Fruit fly (Drosophila melanogaster) whole organism, embryonic: ENCODE measurements around the gene Scox.

Experiments
- Atf-2 ChIP-seq: fragments of 200-800 bp; sonication (Bioruptor generic); optimal IDR thresholded peaks from 2 replicates; lab custom pipeline; 2016; ENCODE audit warnings: missing biosample characterization, missing genetic modification characterization
- Bdp1 ChIP-seq: fragments of 200-800 bp; sonication (Bioruptor generic); optimal IDR thresholded peaks from 3 replicates; lab custom pipeline; 2016; ENCODE audit warnings: missing biosample characterization, missing genetic modification characterization
- CG13296 ChIP-seq: fragments of 200-800 bp; sonication (Bioruptor generic); optimal IDR thresholded peaks from 3 replicates; lab custom pipeline; 2018; ENCODE audit warnings: missing biosample characterization, mild to moderate bottlenecking, missing genetic modification characterization
- CG14441 ChIP-seq: fragments of 200-800 bp; sonication (Bioruptor generic); IDR thresholded peaks from 2 replicates; pipeline ENCODE4 v1.3.6; 2022; ENCODE audit warnings: missing biosample characterization, missing genetic modification characterization
- CG14965 ChIP-seq: fragments of 200-800 bp; sonication (Bioruptor generic); optimal IDR thresholded peaks from 2 replicates; lab custom pipeline; 2016; ENCODE audit warnings: missing biosample characterization, missing genetic modification characterization, borderline replicate concordance
- CG17385 ChIP-seq: fragments of 200-800 bp; sonication (Bioruptor generic); optimal IDR thresholded peaks from 3 replicates; lab custom pipeline; 2018; ENCODE audit warnings: missing biosample characterization, mild to moderate bottlenecking, missing genetic modification characterization
- CG2129 ChIP-seq: fragments of 200-800 bp; sonication (Bioruptor generic); IDR thresholded peaks from 2 replicates; pipeline ENCODE4 v1.3.6; 2022; ENCODE audit warnings: missing biosample characterization, missing genetic modification characterization; ENCODE audit not compliant: partially characterized antibody
- CG30403 ChIP-seq: fragments of 200-800 bp; sonication (Bioruptor generic); optimal IDR thresholded peaks from 3 replicates; lab custom pipeline; 2016; ENCODE audit warnings: missing biosample characterization, missing genetic modification characterization
- CG4424 ChIP-seq: fragments of 200-800 bp; sonication (Bioruptor generic); optimal IDR thresholded peaks from 3 replicates; lab custom pipeline; 2016; ENCODE audit warnings: missing biosample characterization, missing genetic modification characterization
- CG5180 ChIP-seq: fragments of 200-800 bp; sonication (Bioruptor generic); optimal IDR thresholded peaks from 3 replicates; lab custom pipeline; 2017; ENCODE audit warnings: missing biosample characterization, missing genetic modification characterization, mild to moderate bottlenecking, moderate library complexity, missing genetic modification reagents
- CG6175 ChIP-seq: fragments of 200-800 bp; sonication (Bioruptor generic); IDR thresholded peaks from 3 replicates; pipeline ENCODE4 v1.3.6; 2022; ENCODE audit warnings: missing biosample characterization, missing genetic modification characterization
- CG6272 ChIP-seq: fragments of 200-800 bp; sonication (Bioruptor generic); IDR thresholded peaks from 2 replicates; pipeline ENCODE4 v1.3.6; 2022; ENCODE audit warnings: missing biosample characterization, missing genetic modification characterization
- CG7372 ChIP-seq: fragments of 200-800 bp; sonication (Bioruptor generic); IDR thresholded peaks from 2 replicates; pipeline ENCODE4 v1.3.6; 2022; ENCODE audit warnings: missing biosample characterization, missing genetic modification characterization
- CG7987 ChIP-seq: fragments of 200-800 bp; sonication (Bioruptor generic); optimal IDR thresholded peaks from 2 replicates; lab custom pipeline; 2018; ENCODE audit warnings: missing biosample characterization, mild to moderate bottlenecking, missing genetic modification characterization, moderate library complexity
- CG9215 ChIP-seq: fragments of 200-800 bp; sonication (Bioruptor generic); IDR thresholded peaks from 2 replicates; pipeline ENCODE4 v1.3.6; 2022; ENCODE audit warnings: missing biosample characterization, missing genetic modification characterization
- CG9609 ChIP-seq: fragments of 200-800 bp; sonication (Bioruptor generic); optimal IDR thresholded peaks from 3 replicates; lab custom pipeline; 2016; ENCODE audit warnings: missing biosample characterization, missing genetic modification characterization
- CG9797 ChIP-seq: fragments of 200-800 bp; sonication (Bioruptor generic); optimal IDR thresholded peaks from 3 replicates; lab custom pipeline; 2018; ENCODE audit warnings: missing biosample characterization, mild to moderate bottlenecking, missing genetic modification characterization
- CTCF ChIP-seq: fragments of 200-800 bp; sonication (Bioruptor generic); optimal IDR thresholded peaks from 2 replicates; lab custom pipeline; 2017; ENCODE audit warnings: missing biosample characterization, mild to moderate bottlenecking, missing genetic modification characterization, moderate library complexity
- Camta ChIP-seq: fragments of 200-800 bp; sonication (Bioruptor generic); optimal IDR thresholded peaks from 2 replicates; lab custom pipeline; 2016; ENCODE audit warnings: missing biosample characterization, missing genetic modification characterization
- CrebB ChIP-seq: fragments of 200-800 bp; sonication (Bioruptor generic); optimal IDR thresholded peaks from 3 replicates; lab custom pipeline; 2018; ENCODE audit warnings: missing biosample characterization, mild to moderate bottlenecking, missing genetic modification characterization
- Eip74EF ChIP-seq, 2 experiments: fragments of 200-800 bp in 1 of 2; fragments of >200 bp in 1 of 2; sonication (Bioruptor generic) in 1 of 2; optimal IDR thresholded peaks; 2 replicates each; lab custom pipeline; 2017 to 2019; ENCODE audit warnings: missing biosample characterization in 2 of 2, missing genetic modification characterization in 2 of 2, mild to moderate bottlenecking in 1 of 2, moderate library complexity in 1 of 2
- H2.0 ChIP-seq: fragments of 200-800 bp; sonication (Bioruptor generic); IDR thresholded peaks from 2 replicates; pipeline ENCODE4 v1.3.6; 2022; ENCODE audit warnings: missing biosample characterization, missing genetic modification characterization
- HHEX ChIP-seq: fragments of 200-800 bp; sonication (Bioruptor generic); optimal IDR thresholded peaks from 3 replicates; lab custom pipeline; 2017; ENCODE audit warnings: missing biosample characterization, mild to moderate bottlenecking, missing genetic modification characterization, missing genetic modification reagents
- HLHmδ ChIP-seq: fragments of 200-800 bp; sonication (Bioruptor generic); optimal IDR thresholded peaks from 2 replicates; lab custom pipeline; 2018; ENCODE audit warnings: missing biosample characterization, mild to moderate bottlenecking, missing genetic modification characterization, moderate library complexity
- Hr3 ChIP-seq: fragments of 200-800 bp; sonication (Bioruptor generic); optimal IDR thresholded peaks from 3 replicates; lab custom pipeline; 2016; ENCODE audit warnings: missing biosample characterization, missing genetic modification characterization
- Hr51 ChIP-seq, 2 experiments: fragments of 200-800 bp; sonication (Bioruptor generic); optimal IDR thresholded peaks; 2 replicates in 1 of 2; 3 replicates in 1 of 2; lab custom pipeline; 2016 to 2018; ENCODE audit warnings: missing biosample characterization in 2 of 2, missing genetic modification characterization in 2 of 2, mild to moderate bottlenecking in 1 of 2, moderate library complexity in 1 of 2
- Kr ChIP-seq: fragments of 200-800 bp; sonication (Bioruptor generic); optimal IDR thresholded peaks from 2 replicates; lab custom pipeline; 2017; ENCODE audit warnings: missing biosample characterization, mild to moderate bottlenecking, missing genetic modification characterization
- Mes4 ChIP-seq: fragments of 200-800 bp; sonication (Bioruptor generic); optimal IDR thresholded peaks from 2 replicates; lab custom pipeline; 2016; ENCODE audit warnings: missing biosample characterization, missing genetic modification characterization
- Myb ChIP-seq: fragments of 200-800 bp; sonication (Bioruptor generic); optimal IDR thresholded peaks from 2 replicates; lab custom pipeline; 2016; ENCODE audit warnings: missing biosample characterization, missing genetic modification characterization
- NfI ChIP-seq: fragments of 200-800 bp; sonication (Bioruptor generic); optimal IDR thresholded peaks from 3 replicates; lab custom pipeline; 2018; ENCODE audit warnings: missing biosample characterization, mild to moderate bottlenecking, missing genetic modification characterization, moderate library complexity
- Pdp1 ChIP-seq, 2 experiments: fragments of 200-800 bp; sonication (Bioruptor generic); optimal IDR thresholded peaks; 3 replicates each; lab custom pipeline; 2016; ENCODE audit warnings: missing biosample characterization in 2 of 2, missing genetic modification characterization in 2 of 2, mild to moderate bottlenecking in 1 of 2, moderate library complexity in 1 of 2
- Poxn ChIP-seq: fragments of 200-800 bp; sonication (Bioruptor generic); IDR thresholded peaks from 2 replicates; pipeline ENCODE4 v1.3.6; 2022; ENCODE audit warnings: missing biosample characterization, missing genetic modification characterization
- Ptx1 ChIP-seq: fragments of 200-800 bp; sonication (Bioruptor generic); IDR thresholded peaks from 2 replicates; pipeline ENCODE4 v1.3.6; 2022; ENCODE audit warnings: missing biosample characterization, missing genetic modification characterization
- Sox102F ChIP-seq: fragments of 200-800 bp; sonication (Bioruptor generic); optimal IDR thresholded peaks from 2 replicates; lab custom pipeline; 2018; ENCODE audit warnings: missing biosample characterization, mild to moderate bottlenecking, missing genetic modification characterization, moderate library complexity
- Tbp ChIP-seq: fragments of >200 bp; optimal IDR thresholded peaks from 2 replicates; lab custom pipeline; 2018; ENCODE audit warnings: missing biosample characterization, missing genetic modification characterization
- Usf ChIP-seq: fragments of 200-800 bp; sonication (Bioruptor generic); optimal IDR thresholded peaks from 2 replicates; lab custom pipeline; 2017; ENCODE audit warnings: missing genotype, missing biosample characterization, missing genetic modification characterization
- al ChIP-seq: fragments of 200-800 bp; sonication (Bioruptor generic); IDR thresholded peaks from 2 replicates; pipeline ENCODE4 v1.3.6; 2022; ENCODE audit warnings: missing biosample characterization, missing genetic modification characterization
- dan ChIP-seq: fragments of 200-800 bp; sonication (Bioruptor generic); IDR thresholded peaks from 2 replicates; pipeline ENCODE4 v1.3.6; 2022; ENCODE audit warnings: missing biosample characterization, missing genetic modification characterization
- disco-r ChIP-seq: fragments of 200-800 bp; sonication (Bioruptor generic); optimal IDR thresholded peaks from 2 replicates; lab custom pipeline; 2016; ENCODE audit warnings: missing biosample characterization, missing genetic modification characterization
- fd102C ChIP-seq: fragments of 200-800 bp; sonication (Bioruptor generic); optimal IDR thresholded peaks from 2 replicates; lab custom pipeline; 2018; ENCODE audit warnings: missing biosample characterization, mild to moderate bottlenecking, missing genetic modification characterization, moderate library complexity
- gsb-n ChIP-seq: fragments of 200-800 bp; sonication (Bioruptor generic); optimal IDR thresholded peaks from 3 replicates; lab custom pipeline; 2018; ENCODE audit warnings: missing biosample characterization, mild to moderate bottlenecking, missing genetic modification characterization
- kni ChIP-seq: fragments of 200-800 bp; sonication (Bioruptor generic); optimal IDR thresholded peaks from 3 replicates; lab custom pipeline; 2017; ENCODE audit warnings: mild to moderate bottlenecking, missing biosample characterization, missing genetic modification reagents, missing genetic modification characterization
- knrl ChIP-seq: fragments of 200-800 bp; sonication (Bioruptor generic); IDR thresholded peaks from 3 replicates; pipeline ENCODE4 v1.3.6; 2022; ENCODE audit warnings: missing biosample characterization, missing genetic modification characterization; ENCODE audit not compliant: partially characterized antibody
- nmo ChIP-seq: fragments of 200-800 bp; sonication (Bioruptor generic); optimal IDR thresholded peaks from 2 replicates; lab custom pipeline; 2018; ENCODE audit warnings: missing biosample characterization, mild to moderate bottlenecking, missing genetic modification characterization, moderate library complexity
- odd ChIP-seq: fragments of 200-800 bp; sonication (Bioruptor generic); optimal IDR thresholded peaks from 2 replicates; lab custom pipeline; 2017; ENCODE audit warnings: missing biosample characterization, mild to moderate bottlenecking, missing genetic modification characterization
- phol ChIP-seq: fragments of 200-800 bp; sonication (Bioruptor generic); optimal IDR thresholded peaks from 3 replicates; lab custom pipeline; 2018; ENCODE audit warnings: missing biosample characterization, mild to moderate bottlenecking, missing genetic modification characterization, moderate library complexity
- ro ChIP-seq: fragments of 200-800 bp; sonication (Bioruptor generic); IDR thresholded peaks from 2 replicates; pipeline ENCODE4 v1.3.6; 2022; ENCODE audit warnings: missing biosample characterization, missing genetic modification characterization
- scrt ChIP-seq: fragments of 200-800 bp; sonication (Bioruptor generic); optimal IDR thresholded peaks from 2 replicates; lab custom pipeline; 2018; ENCODE audit warnings: missing biosample characterization, mild to moderate bottlenecking, missing genetic modification characterization, moderate library complexity
- tgo ChIP-seq: fragments of 200-800 bp; sonication (Bioruptor generic); IDR thresholded peaks from 3 replicates; pipeline ENCODE4 v1.3.6; 2022; ENCODE audit warnings: missing biosample characterization, missing genetic modification characterization
- tna ChIP-seq: fragments of 200-800 bp; sonication (Bioruptor generic); IDR thresholded peaks from 2 replicates; pipeline ENCODE4 v1.3.6; 2022; ENCODE audit warnings: missing biosample characterization, missing genetic modification characterization; ENCODE audit not compliant: partially characterized antibody

Scox gene

dm6 chr2L:4945300-4945699, 23.4 kb downstream of the Scox start, which contains the start of the genes mRpL24 and betaggt-I (continued):
- TF ChIP-seq CG9609 (GFP tag; lab: Kevin White, UChicago) (peak; percentile 62), tna (no peak), Kr (GFP tag; lab: Kevin White, UChicago) (no peak), CG7987 (GFP tag; lab: Kevin White, UChicago) (peak; percentile 91), dan (GFP tag; lab: Robert Waterston, UW) (peak; percentile 33; the same call in 1 of the 2 replicates), al (GFP tag; lab: Robert Waterston, UW) (peak; percentile 95), Poxn (GFP tag; lab: Robert Waterston, UW) (peak; percentile 86), Ptx1 (peak; percentile 98), CTCF (GFP tag; lab: Kevin White, UChicago) (no peak), HHEX (GFP tag; lab: Kevin White, UChicago) (peak; percentile 92), CG6272 (GFP tag; lab: Robert Waterston, UW) (peak; percentile 92), tgo (GFP tag; lab: Robert Waterston, UW) (peak; percentile 97), Camta (GFP tag; lab: Kevin White, UChicago) (peak; percentile 68), knrl (no peak; the same call in 2 of the 3 replicates), CG13296 (GFP tag; lab: Kevin White, UChicago) (peak; percentile 95), odd (GFP tag; lab: Kevin White, UChicago) (peak; percentile 90), ro (GFP tag; lab: Robert Waterston, UW) (peak; percentile 76), CG30403 (GFP tag; lab: Kevin White, UChicago) (peak; percentile 98), H2.0 (peak; percentile 97), scrt (GFP tag; lab: Kevin White, UChicago) (peak; percentile 91), CG6175 (GFP tag; lab: Robert Waterston, UW) (peak; percentile 92), fd102C (peak; percentile 72), gsb-n (tag; lab: Kevin White, UChicago) (peak; percentile 96), phol (tag; lab: Kevin White, UChicago) (peak; percentile 98), Atf-2 (GFP tag; lab: Kevin White, UChicago) (peak; percentile 50), nmo (peak; percentile 99), CG5180 (GFP tag; lab: Kevin White, UChicago) (peak; percentile 78), Tbp (GFP tag; lab: Kevin White, UChicago) (no peak), Eip74EF (GFP tag; optimal IDR thresholded peaks at IDR 0.05; lab: Kevin White, UChicago) (peak in 1 of 2 experiments; percentile 92), Sox102F (peak; percentile 98), Hr3 (peak; percentile 96), Hr51 (GFP tag; optimal IDR thresholded peaks at IDR 0.05; lab: Kevin White, UChicago) (peak; percentile 85 to 97), CG17385 (GFP tag; lab: Kevin White, UChicago) (peak; percentile 99), CrebB (tag; lab: Kevin White, UChicago) (peak; percentile 92), Bdp1 (GFP tag; lab: Kevin White, UChicago) (peak; percentile 77), CG9797 (GFP tag; lab: Kevin White, UChicago) (peak; percentile 31), CG2129 (GFP tag; lab: Robert Waterston, UW) (no peak), Myb (GFP tag; lab: Kevin White, UChicago) (peak; percentile 50), CG9215 (GFP tag; lab: Robert Waterston, UW) (peak; percentile 93), CG14441 (peak; percentile 97), disco-r (GFP tag; lab: Kevin White, UChicago) (peak; percentile 53), Mes4 (GFP tag; lab: Kevin White, UChicago) (peak; percentile 38), Usf (GFP tag; lab: Kevin White, UChicago) (peak; percentile 91), kni (GFP tag; lab: Kevin White, UChicago) (no peak), CG4424 (peak; percentile 95), HLHmδ (GFP tag; lab: Kevin White, UChicago) (no peak), CG14965 (GFP tag; lab: Kevin White, UChicago) (no peak), NfI (GFP tag; lab: Kevin White, UChicago) (peak; percentile 97), Pdp1 (GFP tag; optimal IDR thresholded peaks at IDR 0.05; lab: Kevin White, UChicago) (peak; percentile 72 to 88), CG7372 (GFP tag; lab: Robert Waterston, UW) (peak; percentile 96)
